Worm (Caenorhabditis elegans): Measurements from ENCODE around the gene M03C11.9.

M03C11.9 gene

DNA sequence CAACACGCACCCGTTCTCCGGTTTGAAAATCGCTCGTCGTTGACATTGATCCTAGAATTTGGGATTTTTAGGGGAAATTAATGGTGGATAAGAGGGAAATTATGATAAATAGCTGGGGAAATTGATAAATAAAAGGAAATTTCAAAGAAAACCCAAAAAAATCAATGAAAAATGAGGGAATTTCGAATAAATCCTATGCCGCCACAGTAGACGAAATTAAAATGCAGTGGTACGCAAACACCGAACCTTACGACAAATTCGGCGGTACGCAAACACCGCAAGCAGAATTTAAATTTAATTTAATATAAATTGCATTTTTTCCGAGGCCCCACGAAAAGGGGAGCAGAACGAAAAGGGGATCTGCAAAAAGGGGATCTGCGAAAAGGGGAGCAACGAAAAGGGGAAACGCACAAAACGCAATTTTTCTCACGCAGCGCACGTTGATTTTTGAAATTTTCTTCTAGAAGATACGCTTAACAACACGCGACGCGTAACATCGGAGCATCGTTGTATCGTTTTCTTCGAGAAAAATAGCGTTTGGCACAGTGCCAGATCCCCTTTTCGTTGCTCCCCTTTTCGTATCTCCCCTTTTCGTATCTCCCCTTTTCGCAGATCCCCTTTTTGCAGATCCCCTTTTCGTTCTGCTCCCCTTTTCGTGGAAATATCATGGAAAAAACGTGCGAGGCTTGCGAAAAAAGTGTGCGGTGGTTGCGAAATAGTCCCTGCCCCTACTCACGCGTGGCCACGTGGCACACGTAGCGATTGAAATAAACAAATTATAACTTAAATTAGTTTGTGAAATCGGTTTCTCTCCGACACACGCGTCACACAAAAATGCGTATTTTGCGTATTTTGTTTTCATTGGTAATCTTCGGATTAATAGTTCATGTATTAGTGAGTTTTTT is 44.7 kb upstream of the M03C11.9 start, which contains the start of the genes smrd-1 and enu-3.1 (continued):
- peak; percentile 58; the same call in 1 of the 2 replicates for TF ChIP-seq K11D2.4 (GFP tag; IDR thresholded peaks at IDR 0.05)
- peak; percentile 28; the same call in 1 of the 2 replicates for TF ChIP-seq Y67H2A.10 (GFP tag; conservative IDR thresholded peaks at IDR 0.05)
- TF ChIP-seq ceh-100 (GFP tag; IDR thresholded peaks at IDR 0.05): peak; percentile 95
- peak; percentile 88 for TF ChIP-seq dox-1 (GFP tag; IDR thresholded peaks at IDR 0.05)
- TF ChIP-seq let-607 (tag; optimal IDR thresholded peaks at IDR 0.05): peak in 1 of 2 experiments; percentile 22
- 0 out of 2 replicates have a peak, but pooled peaks have one; percentile 27 for TF ChIP-seq C06A6.2 (GFP tag; conservative IDR thresholded peaks at IDR 0.05)
- peak; percentile 54 for TF ChIP-seq hmg-1.2 (GFP tag; IDR thresholded peaks at IDR 0.05)
- TF ChIP-seq attf-3 (GFP tag; conservative IDR thresholded peaks at IDR 0.05): peak; percentile 63; the same call in 1 of the 2 replicates
- TF ChIP-seq lin-35 (GFP tag; optimal IDR thresholded peaks at IDR 0.05): peak in 1 of 3 experiments; percentile 64
- TF ChIP-seq ceh-91 (GFP tag; IDR thresholded peaks at IDR 0.05): peak; percentile 61
- 0 out of 2 replicates have a peak, but pooled peaks have one; percentile 7 for TF ChIP-seq Y79H2A.3 (GFP tag; conservative IDR thresholded peaks at IDR 0.05)
- TF ChIP-seq zfh-2 (GFP tag; conservative IDR thresholded peaks at IDR 0.05): peak; percentile 48; the same call in 1 of the 2 replicates
- peak; percentile 51; the same call in 1 of the 2 replicates for TF ChIP-seq Y53G8AR.9 (GFP tag; conservative IDR thresholded peaks at IDR 0.05)
- peak; percentile 75; the same call in 1 of the 2 replicates for TF ChIP-seq pbrm-1 (GFP tag; IDR thresholded peaks at IDR 0.05)
- 0 out of 2 replicates have a peak, but pooled peaks have one; percentile 37 for TF ChIP-seq ztf-25 (GFP tag; IDR thresholded peaks at IDR 0.05)
- peak; percentile 27 for TF ChIP-seq unc-130 (GFP tag; optimal IDR thresholded peaks at IDR 0.05)
- peak; percentile 87 for TF ChIP-seq lin-54 (GFP tag; optimal IDR thresholded peaks at IDR 0.05)
- peak; percentile 14 for TF ChIP-seq snpc-1.3 (tag; optimal IDR thresholded peaks at IDR 0.05; ENCODE audit: insufficient read depth)
- TF ChIP-seq Y53F4B.3 (GFP tag; IDR thresholded peaks at IDR 0.05): peak; percentile 12; the same call in 1 of the 2 replicates
- peak; percentile 62 for TF ChIP-seq hsf-1 (GFP tag; IDR thresholded peaks at IDR 0.05)
- TF ChIP-seq ceh-40 (GFP tag; IDR thresholded peaks at IDR 0.05): peak; percentile 47; the same call in 1 of the 2 replicates
- TF ChIP-seq rcor-1 (GFP tag; IDR thresholded peaks at IDR 0.05): peak; percentile 84
- TF ChIP-seq D2030.7 (GFP tag; IDR thresholded peaks at IDR 0.05): peak; percentile 92

DNA sequence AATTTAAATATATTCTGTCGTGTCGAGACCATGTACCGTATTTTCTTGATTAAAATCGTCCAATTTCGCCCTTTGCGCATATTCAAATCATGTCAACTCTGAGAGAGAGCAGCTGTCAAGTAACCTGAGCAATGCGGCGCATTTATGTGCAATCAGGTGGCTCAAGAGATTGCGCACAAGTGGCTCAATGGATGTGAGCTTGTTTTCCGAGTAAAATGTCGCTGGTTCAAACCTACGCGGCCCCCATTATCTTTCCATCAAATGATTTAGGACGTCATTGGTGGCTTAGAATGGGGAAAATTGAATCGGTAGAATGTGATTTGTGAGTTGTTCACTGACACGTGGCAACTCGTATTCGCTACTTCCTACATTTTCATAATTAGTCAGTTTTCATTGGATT is 40.6 kb upstream of the M03C11.9 start:
- TF ChIP-seq die-1 (tag; optimal IDR thresholded peaks at IDR 0.05): peak; percentile 27
- 0 out of 2 replicates have a peak, but pooled peaks have one; percentile 29 for TF ChIP-seq madf-6 (GFP tag; IDR thresholded peaks at IDR 0.05)
- no peak for TF ChIP-seq athp-1 (tag; optimal IDR thresholded peaks at IDR 0.05)
- TF ChIP-seq hlh-12 (tag; optimal IDR thresholded peaks at IDR 0.05): no peak
- TF ChIP-seq C06A6.2 (GFP tag; conservative IDR thresholded peaks at IDR 0.05): no peak
- peak; percentile 28; the same call in 1 of the 2 replicates for TF ChIP-seq ceh-100 (GFP tag; IDR thresholded peaks at IDR 0.05)
- TF ChIP-seq rec-8 (tag; optimal IDR thresholded peaks at IDR 0.05): no peak
- no peak for TF ChIP-seq lir-1 (GFP tag; conservative IDR thresholded peaks at IDR 0.05)
- TF ChIP-seq atf-7 (tag; optimal IDR thresholded peaks at IDR 0.05): no peak
- TF ChIP-seq B0261.1 (tag; optimal IDR thresholded peaks at IDR 0.05): peak; percentile 57
- TF ChIP-seq lsl-1 (GFP tag; optimal IDR thresholded peaks at IDR 0.05): peak; percentile 25
- TF ChIP-seq tbp1 (GFP tag; optimal IDR thresholded peaks at IDR 0.05): peak; percentile 82
- 0 out of 2 replicates have a peak, but pooled peaks have one; percentile 24 for TF ChIP-seq madf-3 (GFP tag; IDR thresholded peaks at IDR 0.05)
- TF ChIP-seq lin-26 (GFP tag; IDR thresholded peaks at IDR 0.05): 0 out of 2 replicates have a peak, but pooled peaks have one; percentile 49
- TF ChIP-seq F49E8.2 (tag; optimal IDR thresholded peaks at IDR 0.05; ENCODE audit: insufficient read depth): peak; percentile 17
- TF ChIP-seq zfh-2 (GFP tag; conservative IDR thresholded peaks at IDR 0.05): no peak
- TF ChIP-seq rpc-1 (optimal IDR thresholded peaks at IDR 0.05): peak; percentile 48
- peak; percentile 68 for TF ChIP-seq rpc-1 (tag; optimal IDR thresholded peaks at IDR 0.05)
- no peak for TF ChIP-seq T07F8.4 (tag; optimal IDR thresholded peaks at IDR 0.05)
